Fruit fly (Drosophila melanogaster): ENCODE measurements around the gene tos.

tos gene

DNA sequence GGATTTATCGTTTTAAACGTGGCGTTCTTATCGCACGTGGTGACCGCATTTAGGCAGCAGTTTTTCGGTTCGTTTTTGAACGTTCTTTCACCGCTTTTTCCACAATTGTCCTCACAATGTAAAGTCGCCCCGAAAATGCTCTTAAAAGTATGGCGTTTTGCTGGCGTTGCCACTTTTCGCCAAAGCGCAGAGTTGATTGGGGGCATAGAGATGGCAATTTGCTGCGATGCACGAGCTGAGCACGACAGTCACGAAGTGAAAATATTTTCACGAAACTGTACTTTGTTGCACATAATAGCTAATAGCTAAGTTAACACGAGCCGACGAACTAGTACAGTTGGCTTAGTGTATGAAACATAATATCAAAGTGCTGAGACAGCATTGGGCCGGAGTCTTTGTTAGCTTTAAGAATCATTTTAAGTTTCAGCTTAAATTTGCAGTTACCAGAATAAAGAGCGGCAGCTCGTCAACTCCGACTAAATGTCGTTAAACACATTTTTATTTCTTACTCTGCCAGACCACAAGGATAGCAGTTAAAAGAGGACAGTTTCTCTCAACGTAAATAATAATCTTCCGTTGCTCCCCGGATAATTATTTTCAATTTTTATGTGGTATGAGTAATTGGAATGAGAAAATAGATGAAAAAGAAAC, 6.9 kb upstream of the tos start, which contains the start of gene msl-1:
TSS of gene msl-1 (minus strand) at position 155 of the 651 bp plus-strand sequence.
- TF ChIP-seq slbo (GFP tag; IDR thresholded peaks at IDR 0.05) (peak; percentile 79), CG7987 (GFP tag; optimal IDR thresholded peaks at IDR 0.05) (no peak), CG12155 (GFP tag; optimal IDR thresholded peaks at IDR 0.05) (peak; percentile 34), disco-r (GFP tag; optimal IDR thresholded peaks at IDR 0.05) (no peak), stwl (tag; optimal IDR thresholded peaks at IDR 0.05) (peak; percentile 51), vfl (GFP tag; optimal IDR thresholded peaks at IDR 0.05) (peak; percentile 12), Scr (GFP tag; IDR thresholded peaks at IDR 0.05; ENCODE audit: partially characterized antibody) (peak; percentile 93), Tbp (GFP tag; optimal IDR thresholded peaks at IDR 0.05) (no peak), CG32532 (GFP tag; IDR thresholded peaks at IDR 0.05) (peak; percentile 60; the same call in 1 of the 2 replicates), gro (GFP tag; optimal IDR thresholded peaks at IDR 0.05) (peak; percentile 20), shn (GFP tag; optimal IDR thresholded peaks at IDR 0.05) (peak; percentile 15), HLH3B (GFP tag; IDR thresholded peaks at IDR 0.05) (no peak), CG17568 (GFP tag; optimal IDR thresholded peaks at IDR 0.05) (no peak), CG2116 (GFP tag; optimal IDR thresholded peaks at IDR 0.05) (peak; percentile 99), Myb (GFP tag; optimal IDR thresholded peaks at IDR 0.05) (peak; percentile 44), eve (GFP tag; optimal IDR thresholded peaks at IDR 0.05) (no peak), HLH54F (GFP tag; optimal IDR thresholded peaks at IDR 0.05) (peak; percentile 42), CG18011 (GFP tag; optimal IDR thresholded peaks at IDR 0.05) (no peak), CG2712 (tag; optimal IDR thresholded peaks at IDR 0.05) (no peak), CG9932 (GFP tag; IDR thresholded peaks at IDR 0.05) (peak; percentile 91), CG4730 (GFP tag; IDR thresholded peaks at IDR 0.05) (no peak), ttk (GFP tag; IDR thresholded peaks at IDR 0.05) (peak; percentile 51; the same call in 1 of the 2 replicates), bbx (GFP tag; IDR thresholded peaks at IDR 0.05; ENCODE audit: partially characterized antibody) (peak; percentile 98), Atf3 (GFP tag; optimal IDR thresholded peaks at IDR 0.05) (peak; percentile 13), CG7928 (GFP tag; optimal IDR thresholded peaks at IDR 0.05) (no peak), ewg (GFP tag; optimal IDR thresholded peaks at IDR 0.05) (no peak), HLHmδ (GFP tag; optimal IDR thresholded peaks at IDR 0.05) (peak; percentile 46), MBD-R2 (GFP tag; IDR thresholded peaks at IDR 0.05) (peak; percentile 97), chinmo (GFP tag; IDR thresholded peaks at IDR 0.05; ENCODE audit: partially characterized antibody) (peak; percentile 95; the same call in 2 of the 4 replicates), Trl (optimal IDR thresholded peaks at IDR 0.05) (no peak), Trl (GFP tag; optimal IDR thresholded peaks at IDR 0.05) (peak; percentile 15), HLH4C (GFP tag; IDR thresholded peaks at IDR 0.05; ENCODE audit: partially characterized antibody) (peak; percentile 92), jumu (GFP tag; optimal IDR thresholded peaks at IDR 0.05) (peak; percentile 68), nerfin-2 (GFP tag; IDR thresholded peaks at IDR 0.05; ENCODE audit: partially characterized antibody) (peak; percentile 90), CG9609 (GFP tag; optimal IDR thresholded peaks at IDR 0.05) (peak; percentile 20), GATAe (GFP tag; conservative IDR thresholded peaks at IDR 0.05) (no peak), CG6791 (GFP tag; IDR thresholded peaks at IDR 0.05; ENCODE audit: partially characterized antibody) (peak; percentile 98), BEAF-32 (GFP tag; optimal IDR thresholded peaks at IDR 0.05) (peak; percentile 90), Sry-β (GFP tag; optimal IDR thresholded peaks at IDR 0.05) (peak; percentile 74), Ets97D (GFP tag; optimal IDR thresholded peaks at IDR 0.05) (peak; percentile 75), Ptx1 (GFP tag; IDR thresholded peaks at IDR 0.05) (peak; percentile 31; the same call in 1 of the 2 replicates), Nf-YA (GFP tag; IDR thresholded peaks at IDR 0.05) (no peak), pb (GFP tag; optimal IDR thresholded peaks at IDR 0.05) (no peak), ro (GFP tag; IDR thresholded peaks at IDR 0.05) (no peak), PHDP (tag; optimal IDR thresholded peaks at IDR 0.05) (no peak), Opbp (GFP tag; IDR thresholded peaks at IDR 0.05; ENCODE audit: partially characterized antibody) (peak; percentile 96), Dbx (GFP tag; IDR thresholded peaks at IDR 0.05) (peak; percentile 68), H2.0 (GFP tag; IDR thresholded peaks at IDR 0.05) (peak; percentile 51; the same call in 1 of the 2 replicates), CG3163 (GFP tag; optimal IDR thresholded peaks at IDR 0.05) (peak; percentile 42), Rfx (GFP tag; IDR thresholded peaks at IDR 0.05) (peak; percentile 82)

All from whole organism, embryonic.